Fruit fly (Drosophila melanogaster) whole organism, prepupa: ENCODE measurements around the gene CG33267.
A peak's percentile ranks its signal among the peaks of the same experiment; 100 is the strongest.

Source experiments
- CG10631 ChIP-seq: fragments of 200-800 bp; sonication (Bioruptor generic); optimal IDR thresholded peaks from 2 replicates; lab custom pipeline; 2016; ENCODE audit warnings: missing biosample characterization, missing genetic modification characterization
- CG10669 ChIP-seq: fragments of 200-800 bp; sonication (Bioruptor generic); optimal IDR thresholded peaks from 3 replicates; lab custom pipeline; 2018; ENCODE audit warnings: missing biosample characterization, mild to moderate bottlenecking, missing genetic modification characterization, moderate library complexity
- CG15336 ChIP-seq: fragments of 200-800 bp; sonication (Bioruptor generic); IDR thresholded peaks from 2 replicates; pipeline ENCODE4 v1.3.6; 2022; ENCODE audit warnings: missing biosample characterization, missing genetic modification characterization
- CG1621 ChIP-seq: fragments of 200-800 bp; sonication (Bioruptor generic); optimal IDR thresholded peaks from 3 replicates; lab custom pipeline; 2018; ENCODE audit warnings: missing biosample characterization, mild to moderate bottlenecking, missing genetic modification characterization
- CG16779 ChIP-seq: fragments of 200-800 bp; sonication (Bioruptor generic); optimal IDR thresholded peaks from 3 replicates; lab custom pipeline; 2017; ENCODE audit warnings: missing biosample characterization, mild to moderate bottlenecking, missing genetic modification characterization
- CG3032 ChIP-seq: fragments of 200-800 bp; optimal IDR thresholded peaks from 2 replicates; lab custom pipeline; 2019; ENCODE audit warnings: missing biosample characterization, mild to moderate bottlenecking, missing genetic modification characterization, moderate library complexity
- CG31627 ChIP-seq: fragments of 200-800 bp; sonication (Bioruptor generic); optimal IDR thresholded peaks from 3 replicates; lab custom pipeline; 2016; ENCODE audit warnings: missing biosample characterization, missing genetic modification characterization
- CG34406 ChIP-seq: fragments of 200-800 bp; sonication (Bioruptor generic); optimal IDR thresholded peaks from 3 replicates; lab custom pipeline; 2016; ENCODE audit warnings: missing biosample characterization, missing genetic modification characterization
- CG6163 ChIP-seq: fragments of 200-800 bp; sonication (Bioruptor generic); IDR thresholded peaks from 3 replicates; pipeline ENCODE4 v1.3.6; 2022; ENCODE audit warnings: missing biosample characterization, missing genetic modification characterization
- CG6276 ChIP-seq: fragments of 200-800 bp; sonication (Bioruptor generic); optimal IDR thresholded peaks from 2 replicates; lab custom pipeline; 2017; ENCODE audit warnings: missing biosample characterization, mild to moderate bottlenecking, missing genetic modification characterization
- CG6792 ChIP-seq: fragments of 200-800 bp; sonication (Bioruptor generic); optimal IDR thresholded peaks from 3 replicates; lab custom pipeline; 2016; ENCODE audit warnings: missing biosample characterization, missing genetic modification characterization
- CG6854 ChIP-seq: fragments of 200-800 bp; sonication (Bioruptor generic); optimal IDR thresholded peaks from 2 replicates; lab custom pipeline; 2017; ENCODE audit warnings: missing biosample characterization, mild to moderate bottlenecking, missing genetic modification characterization
- CG8119 ChIP-seq: fragments of 200-800 bp; sonication (Bioruptor generic); IDR thresholded peaks from 3 replicates; pipeline ENCODE4 v1.3.6; 2022; ENCODE audit warnings: missing biosample characterization, missing genetic modification characterization
- CG8319 ChIP-seq: fragments of 200-800 bp; sonication (Bioruptor generic); optimal IDR thresholded peaks from 3 replicates; lab custom pipeline; 2016; ENCODE audit warnings: missing biosample characterization, missing genetic modification characterization
- CG8632 ChIP-seq: fragments of 200-800 bp; sonication (Bioruptor generic); optimal IDR thresholded peaks from 3 replicates; lab custom pipeline; 2016; ENCODE audit warnings: missing biosample characterization, missing genetic modification characterization
- Eip75B ChIP-seq: fragments of 200-800 bp; sonication (Bioruptor generic); optimal IDR thresholded peaks from 3 replicates; lab custom pipeline; 2016; ENCODE audit warnings: missing biosample characterization, missing genetic modification characterization
- Eip78C ChIP-seq: fragments of 200-800 bp; sonication (Bioruptor generic); peaks from one replicate; lab custom pipeline; 2016; ENCODE audit warnings: missing biosample characterization, missing genetic modification characterization
- Eip93F ChIP-seq: fragments of 200-800 bp; sonication (Bioruptor generic); optimal IDR thresholded peaks from 2 replicates; lab custom pipeline; 2016; ENCODE audit warnings: missing biosample characterization, mild to moderate bottlenecking, missing genetic modification characterization
- Ets96B ChIP-seq: fragments of 200-800 bp; optimal IDR thresholded peaks from 2 replicates; lab custom pipeline; 2019; ENCODE audit warnings: missing biosample characterization, mild to moderate bottlenecking, missing genetic modification characterization, moderate library complexity
- Gug ChIP-seq: fragments of 200-800 bp; sonication (Bioruptor generic); IDR thresholded peaks from 2 replicates; pipeline ENCODE4 v1.3.6; 2022; ENCODE audit warnings: missing biosample characterization, missing genetic modification characterization
- Hr38 ChIP-seq: sonication (Bioruptor generic); optimal IDR thresholded peaks from 2 replicates; lab custom pipeline; 2016; ENCODE audit warnings: missing biosample characterization, missing genetic modification characterization
- Hr39 ChIP-seq: fragments of 200-800 bp; sonication (Bioruptor generic); optimal IDR thresholded peaks from 2 replicates; lab custom pipeline; 2016; ENCODE audit warnings: missing biosample characterization, missing genetic modification characterization
- Hr4 ChIP-seq: fragments of 200-800 bp; sonication (Bioruptor generic); optimal IDR thresholded peaks from 3 replicates; lab custom pipeline; 2016; ENCODE audit warnings: missing biosample characterization, missing genetic modification characterization
- Met ChIP-seq: fragments of 200-800 bp; sonication (Bioruptor generic); optimal IDR thresholded peaks from 3 replicates; lab custom pipeline; 2016; ENCODE audit warnings: missing biosample characterization, missing genetic modification characterization
- Smox ChIP-seq: fragments of 200-800 bp; sonication (Bioruptor generic); optimal IDR thresholded peaks from 3 replicates; lab custom pipeline; 2016; ENCODE audit warnings: missing biosample characterization, missing genetic modification characterization
- Sox15 ChIP-seq: fragments of 200-800 bp; sonication (Bioruptor generic); optimal IDR thresholded peaks from 3 replicates; lab custom pipeline; 2016; ENCODE audit warnings: missing biosample characterization, missing genetic modification characterization
- achi ChIP-seq: fragments of 200-800 bp; sonication (Bioruptor generic); optimal IDR thresholded peaks from 3 replicates; lab custom pipeline; 2016; ENCODE audit warnings: missing biosample characterization, missing genetic modification characterization
- acj6 ChIP-seq: fragments of 200-800 bp; sonication (Bioruptor generic); optimal IDR thresholded peaks from 3 replicates; lab custom pipeline; 2016; ENCODE audit warnings: missing biosample characterization, missing genetic modification characterization
- cyc ChIP-seq: fragments of 200-800 bp; sonication (Bioruptor generic); optimal IDR thresholded peaks from 3 replicates; lab custom pipeline; 2016; ENCODE audit warnings: missing biosample characterization, missing genetic modification characterization
- dac ChIP-seq: fragments of 200-800 bp; sonication (Bioruptor generic); optimal IDR thresholded peaks from 2 replicates; lab custom pipeline; 2017; ENCODE audit warnings: missing biosample characterization, mild to moderate bottlenecking, missing genetic modification characterization
- dsx ChIP-seq: fragments of 200-800 bp; optimal IDR thresholded peaks from 3 replicates; lab custom pipeline; 2019; ENCODE audit warnings: missing biosample characterization, mild to moderate bottlenecking, missing genetic modification characterization, moderate library complexity; ENCODE audit not compliant: poor library complexity, severe bottlenecking
- eg ChIP-seq: fragments of 200-800 bp; sonication (Bioruptor generic); IDR thresholded peaks from 3 replicates; pipeline ENCODE4 v1.3.6; 2022; ENCODE audit warnings: missing biosample characterization, missing genetic modification characterization
- esn ChIP-seq: fragments of 200-800 bp; sonication (Bioruptor generic); optimal IDR thresholded peaks from 2 replicates; lab custom pipeline; 2016; ENCODE audit warnings: missing biosample characterization, mild to moderate bottlenecking, missing genetic modification characterization, moderate library complexity
- fd59A ChIP-seq: fragments of 200-800 bp; sonication (Bioruptor generic); optimal IDR thresholded peaks from 2 replicates; lab custom pipeline; 2017; ENCODE audit warnings: missing biosample characterization, mild to moderate bottlenecking, missing genetic modification characterization, missing genetic modification reagents
- fd85E ChIP-seq: fragments of 200-800 bp; sonication (Bioruptor generic); optimal IDR thresholded peaks from 3 replicates; lab custom pipeline; 2016; ENCODE audit warnings: missing biosample characterization, missing genetic modification characterization
- fkh ChIP-seq: fragments of 200-800 bp; sonication (Bioruptor generic); optimal IDR thresholded peaks from 3 replicates; lab custom pipeline; 2017; ENCODE audit warnings: missing biosample characterization, mild to moderate bottlenecking, missing genetic modification characterization, moderate library complexity
- net ChIP-seq: fragments of 200-800 bp; sonication (Bioruptor generic); optimal IDR thresholded peaks from 3 replicates; lab custom pipeline; 2016; ENCODE audit warnings: missing biosample characterization, missing genetic modification characterization
- pdm3 ChIP-seq: fragments of 200-800 bp; sonication (Bioruptor generic); optimal IDR thresholded peaks from 3 replicates; lab custom pipeline; 2016; ENCODE audit warnings: missing biosample characterization, missing genetic modification characterization
- salr ChIP-seq, 2 experiments: fragments of 200-800 bp; sonication (Bioruptor generic); optimal IDR thresholded peaks; 3 replicates each; lab custom pipeline; 2016 to 2018; ENCODE audit warnings: missing biosample characterization in 2 of 2, missing genetic modification characterization in 2 of 2, mild to moderate bottlenecking in 1 of 2
- spab ChIP-seq: fragments of 200-800 bp; sonication (Bioruptor generic); optimal IDR thresholded peaks from 2 replicates; lab custom pipeline; 2017; ENCODE audit warnings: missing biosample characterization, mild to moderate bottlenecking, missing genetic modification characterization, missing genetic modification reagents
- ss ChIP-seq, 2 experiments: fragments of 200-800 bp; sonication (Bioruptor generic); optimal IDR thresholded peaks; 2 replicates in 1 of 2; 3 replicates in 1 of 2; lab custom pipeline; 2017 to 2018; ENCODE audit warnings: mild to moderate bottlenecking in 2 of 2, missing biosample characterization in 2 of 2, missing genetic modification characterization in 2 of 2, moderate library complexity in 1 of 2
- svp ChIP-seq: fragments of 200-800 bp; sonication (Bioruptor generic); peaks from one replicate; lab custom pipeline; 2016; ENCODE audit warnings: missing biosample characterization, missing genetic modification characterization
- vri ChIP-seq: fragments of 200-800 bp; sonication (Bioruptor generic); optimal IDR thresholded peaks from 3 replicates; lab custom pipeline; 2016; ENCODE audit warnings: missing biosample characterization, mild to moderate bottlenecking, missing genetic modification characterization

Gene CG33267

DNA sequence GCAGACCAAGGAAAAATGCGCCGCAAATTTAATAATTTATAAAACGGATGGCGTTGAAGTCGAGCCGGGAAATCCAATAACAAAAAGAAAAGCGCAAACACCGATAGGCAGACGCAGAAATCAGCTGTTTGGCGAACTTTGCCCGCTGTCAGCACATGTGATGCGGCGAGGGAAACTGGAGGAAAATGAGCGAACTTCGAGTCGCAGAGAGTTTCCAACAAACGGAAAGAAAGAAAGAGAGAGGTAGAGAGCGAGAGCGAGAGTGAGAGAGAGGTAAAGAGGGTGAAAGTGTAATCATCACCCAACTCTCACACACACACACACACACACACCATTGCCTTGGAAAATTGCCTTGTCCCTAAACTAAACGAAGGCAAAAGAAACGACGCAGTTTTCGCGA, 7.1 kb upstream of the CG33267 start (continued):
- TF ChIP-seq CG1621 (tag; lab: Kevin White, UChicago) (peak; percentile 25), Eip75B (no peak), CG6854 (GFP tag; lab: Kevin White, UChicago) (no peak), CG6792 (GFP tag; lab: Kevin White, UChicago) (no peak), cyc (GFP tag; lab: Kevin White, UChicago) (no peak), vri (GFP tag; lab: Kevin White, UChicago) (no peak), eg (peak; percentile 74; the same call in 2 of the 3 replicates), fkh (no peak), CG8319 (GFP tag; lab: Kevin White, UChicago) (no peak), achi (GFP tag; lab: Kevin White, UChicago) (no peak), Sox15 (no peak), CG8632 (GFP tag; lab: Kevin White, UChicago) (no peak), CG34406 (GFP tag; lab: Kevin White, UChicago) (no peak), CG6276 (peak; percentile 91), Eip78C (GFP tag; lab: Kevin White, UChicago) (peak; percentile 40), dsx (peak; percentile 20), CG10631 (GFP tag; lab: Kevin White, UChicago) (no peak), Hr4 (no peak), net (GFP tag; lab: Kevin White, UChicago) (peak; percentile 70), CG3032 (tag; lab: Kevin White, UChicago) (no peak), Gug (GFP tag; lab: Robert Waterston, UW) (0 out of 2 replicates have a peak, but pooled peaks have one; percentile 16), dac (GFP tag; lab: Kevin White, UChicago) (no peak), Hr39 (GFP tag; lab: Kevin White, UChicago) (no peak), CG16779 (tag; lab: Kevin White, UChicago) (peak; percentile 71), Smox (GFP tag; lab: Kevin White, UChicago) (no peak), fd85E (GFP tag; lab: Kevin White, UChicago) (no peak), fd59A (no peak), acj6 (GFP tag; lab: Kevin White, UChicago) (no peak), CG15336 (GFP tag; lab: Robert Waterston, UW) (peak; percentile 58; the same call in 1 of the 2 replicates), Ets96B (tag; lab: Kevin White, UChicago) (no peak), esn (GFP tag; lab: Kevin White, UChicago) (no peak), salr (GFP tag; optimal IDR thresholded peaks at IDR 0.05; lab: Kevin White, UChicago) (peak in 1 of 2 experiments; percentile 11), spab (peak; percentile 65), Met (GFP tag; lab: Kevin White, UChicago) (no peak), Eip93F (GFP tag; lab: Kevin White, UChicago) (no peak), Hr38 (GFP tag; lab: Kevin White, UChicago) (no peak), pdm3 (GFP tag; lab: Kevin White, UChicago) (no peak), CG10669 (GFP tag; lab: Kevin White, UChicago) (peak; percentile 37), svp (GFP tag; lab: Kevin White, UChicago) (peak; percentile 74)
- TF ChIP-seq, all 60 proteins: peak for 22

DNA sequence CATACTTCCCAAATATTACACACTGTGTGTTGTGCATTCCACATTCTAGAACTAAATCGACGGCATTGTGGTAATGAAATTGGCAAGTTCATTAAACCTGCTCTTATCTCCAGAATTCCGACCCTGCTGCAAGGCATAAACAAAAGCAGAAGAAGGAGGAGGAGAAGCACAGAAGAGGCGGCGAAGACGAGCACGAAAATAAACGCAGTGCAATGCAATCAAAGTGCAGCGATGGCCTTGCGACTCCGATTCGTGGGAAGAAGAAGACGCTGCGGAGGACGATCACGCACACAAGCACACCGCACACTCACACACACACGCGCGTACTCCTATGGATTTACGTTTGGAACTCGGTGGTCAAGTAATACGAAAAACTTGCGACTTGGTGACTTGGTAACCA, 3.4 kb upstream of the CG33267 start:
- TF ChIP-seq Hr4 = no peak
- TF ChIP-seq ss (GFP tag; optimal IDR thresholded peaks at IDR 0.05; lab: Kevin White, UChicago) = peak; percentile 15 to 30
- TF ChIP-seq svp (GFP tag; lab: Kevin White, UChicago) = peak; percentile 98
- TF ChIP-seq CG8119 = no peak
- peak; percentile 34; the same call in 2 of the 3 replicates for TF ChIP-seq CG6163 (GFP tag; lab: Robert Waterston, UW)
- TF ChIP-seq CG16779 (tag; lab: Kevin White, UChicago) = no peak
- no peak for TF ChIP-seq achi (GFP tag; lab: Kevin White, UChicago)
- no peak for TF ChIP-seq CG31627 (GFP tag; lab: Kevin White, UChicago)
- no peak for TF ChIP-seq Hr38 (GFP tag; lab: Kevin White, UChicago)
- TF ChIP-seq Hr39 (GFP tag; lab: Kevin White, UChicago) = peak; percentile 33
